Worm (Caenorhabditis elegans) whole organism, midembryonic: ENCODE results near the gene clec-70.

Source experiments
- T22C8.4 ChIP-seq: fragments of 200-800 bp; sonication (Bioruptor generic); IDR thresholded peaks from 2 replicates; pipeline ENCODE4 v1.3.6; 2022; ENCODE audit warnings: missing genetic modification characterization, missing compliant biosample characterization
- cog-1 ChIP-seq: sonication (generic microtip); optimal IDR thresholded peaks from 2 replicates; lab custom pipeline; 2016; ENCODE audit warnings: missing genetic modification characterization, missing compliant biosample characterization
- ztf-23 ChIP-seq: fragments of 200-800 bp; sonication (Bioruptor generic); IDR thresholded peaks from 2 replicates; pipeline ENCODE4 v1.3.6; 2022; ENCODE audit warnings: missing genetic modification reagents, missing genetic modification characterization, missing compliant biosample characterization
- ztf-29 ChIP-seq: fragments of 200-800 bp; sonication (Bioruptor generic); IDR thresholded peaks from 2 replicates; pipeline ENCODE4 v1.3.6; 2022; ENCODE audit warnings: missing genetic modification reagents, missing genetic modification characterization, missing compliant biosample characterization

ce11 chrIV:3921898-3922297, 10.6 kb upstream of the clec-70 start, which contains the start of gene clec-67:
- TF ChIP-seq T22C8.4 (GFP tag; lab: Robert Waterston, UW) (no peak), ztf-29 (no peak), cog-1 (tag; lab: Kevin White, UChicago) (no peak), ztf-23 (GFP tag; lab: Robert Waterston, UW) (no peak)
